Worm (Caenorhabditis elegans) whole organism, L4 larva: Measurements from ENCODE around the gene T01D3.6.

Experiments
- egl-27 ChIP-seq: sonication (generic microtip); optimal IDR thresholded peaks from 3 replicates; lab custom pipeline; 2017; ENCODE audit warnings: missing biosample characterization, missing genetic modification reagents, missing genetic modification characterization
- hif-1 ChIP-seq, 2 experiments: sonication (generic microtip); optimal IDR thresholded peaks; 2 replicates each; lab custom pipeline; 2016 to 2017; ENCODE audit warnings: missing compliant biosample characterization in 2 of 2, missing genetic modification characterization in 2 of 2, missing genetic modification reagents in 2 of 2, missing genotype in 2 of 2, mild to moderate bottlenecking in 1 of 2
- lin-13 ChIP-seq: fragments of 150-350 bp; optimal IDR thresholded peaks from 2 replicates; lab custom pipeline; 2014; ENCODE audit warnings: missing biosample characterization, missing genetic modification reagents, missing genetic modification characterization
- lsy-2 ChIP-seq, 2 experiments: fragments of 150-350 bp in 1 of 2; sonication (generic microtip) in 1 of 2; optimal IDR thresholded peaks; 2 replicates each; lab custom pipeline; 2014 to 2017; ENCODE audit warnings: missing biosample characterization in 2 of 2, missing genetic modification characterization in 2 of 2
- madf-9 ChIP-seq: fragments of 200-800 bp; sonication (Bioruptor generic); conservative IDR thresholded peaks from 2 replicates; pipeline ENCODE4 v1.3.6; 2022; ENCODE audit warnings: missing genetic modification reagents, missing genetic modification characterization, missing compliant biosample characterization
- nhr-11 ChIP-seq: fragments of 150-350 bp; optimal IDR thresholded peaks from 2 replicates; lab custom pipeline; 2014; ENCODE audit warnings: missing biosample characterization, missing genetic modification characterization
- nhr-41 ChIP-seq: fragments of 200-800 bp; sonication (Bioruptor generic); IDR thresholded peaks from 2 replicates; pipeline ENCODE4 v1.3.6; 2022; ENCODE audit warnings: missing genetic modification reagents, missing genetic modification characterization, missing compliant biosample characterization
- nhr-77 ChIP-seq: fragments of 150-350 bp; optimal IDR thresholded peaks from 2 replicates; lab custom pipeline; 2014; ENCODE audit warnings: missing biosample characterization, missing genetic modification characterization
- sdz-12 ChIP-seq: fragments of 200-800 bp; sonication (Bioruptor generic); optimal IDR thresholded peaks from 2 replicates; lab custom pipeline; 2018; ENCODE audit warnings: mild to moderate bottlenecking, missing genetic modification characterization, missing compliant biosample characterization
- unc-62 ChIP-seq, 3 experiments: fragments of 150-350 bp in 1 of 3; sonication (generic microtip); optimal IDR thresholded peaks in 2 of 3; peaks in 1 of 3; 1 replicate in 1 of 3; 2 replicates in 2 of 3; lab custom pipeline; 2014 to 2017; ENCODE audit warnings: missing biosample characterization in 3 of 3, missing genetic modification characterization in 3 of 3, missing genetic modification reagents in 3 of 3, missing genotype in 1 of 3
- ztf-11 ChIP-seq: fragments of 150-350 bp; optimal IDR thresholded peaks from 2 replicates; lab custom pipeline; 2014; ENCODE audit warnings: missing biosample characterization, missing genetic modification characterization

ce11 chrV:13738374-13738773, 21.8 kb downstream of the T01D3.6 start, which contains the start of gene irg-5:
- TF ChIP-seq nhr-77 (tag; lab: Kevin White, UChicago) (no peak), madf-9 (GFP tag; lab: Robert Waterston, UW) (no peak), ztf-11 (tag; lab: Kevin White, UChicago) (no peak), egl-27 (tag; lab: Kevin White, UChicago) (no peak), sdz-12 (no peak), nhr-41 (no peak), lin-13 (GFP tag; lab: Kevin White, UChicago) (no peak), unc-62 (GFP tag; optimal IDR thresholded peaks at IDR 0.05 in 1 of 2; lab: Kevin White, UChicago) (peak in 1 of 2 experiments; percentile 50), unc-62 (tag; optimal IDR thresholded peaks at IDR 0.05; lab: Kevin White, UChicago) (no peak), hif-1 (tag; optimal IDR thresholded peaks at IDR 0.05; lab: Kevin White, UChicago) (no peak), nhr-11 (tag; lab: Kevin White, UChicago) (no peak), lsy-2 (tag; optimal IDR thresholded peaks at IDR 0.05; lab: Kevin White, UChicago) (no peak)
